Worm (Caenorhabditis elegans) whole organism, midembryonic: ENCODE data around the gene C09E7.10.

Experiments used
- flt-1 ChIP-seq: fragments of 200-800 bp; sonication (Bioruptor generic); IDR thresholded peaks from 2 replicates; pipeline ENCODE4 v1.3.6; 2022; ENCODE audit warnings: missing genetic modification characterization, missing compliant biosample characterization
- tab-1 ChIP-seq: fragments of 200-800 bp; sonication (Bioruptor generic); IDR thresholded peaks from 2 replicates; pipeline ENCODE4 v1.3.6; 2022; ENCODE audit warnings: missing genetic modification characterization, missing compliant biosample characterization

DNA sequence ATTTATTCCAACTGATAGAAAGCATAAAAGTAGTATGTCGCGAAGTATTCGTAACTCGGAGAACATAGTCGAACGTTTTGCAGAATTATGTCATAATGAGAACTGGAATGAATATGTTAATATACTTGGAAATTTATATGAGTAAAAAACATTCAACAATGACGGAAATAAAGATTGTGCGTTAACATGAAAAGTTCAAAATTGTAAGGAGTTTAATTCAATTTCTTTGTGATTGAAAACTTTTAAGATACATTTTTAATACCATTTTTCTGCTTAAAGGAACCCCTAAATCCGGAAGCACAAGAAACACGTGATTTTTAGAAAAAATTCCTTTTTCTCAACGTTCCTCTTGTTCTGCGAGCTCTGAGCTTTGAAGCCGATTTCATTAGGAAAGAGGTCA, 5.7 kb upstream of the C09E7.10 start, which contains the start of gene oig-1:
- TF ChIP-seq tab-1 (no peak), flt-1 (GFP tag; lab: Robert Waterston, UW) (no peak)
